Worm (Caenorhabditis elegans) whole organism, midembryonic: ENCODE measurements around the gene C02F5.2.

Source experiments
- cog-1 ChIP-seq: sonication (generic microtip); optimal IDR thresholded peaks from 2 replicates; lab custom pipeline; 2016; ENCODE audit warnings: missing genetic modification characterization, missing compliant biosample characterization
- flt-1 ChIP-seq: fragments of 200-800 bp; sonication (Bioruptor generic); IDR thresholded peaks from 2 replicates; pipeline ENCODE4 v1.3.6; 2022; ENCODE audit warnings: missing genetic modification characterization, missing compliant biosample characterization
- klf-2 ChIP-seq: fragments of 200-800 bp; sonication (Bioruptor generic); conservative IDR thresholded peaks from 2 replicates; pipeline ENCODE4 v1.3.6; 2022; ENCODE audit warnings: missing genetic modification reagents, missing genetic modification characterization, missing compliant biosample characterization
- ref-1 ChIP-seq: fragments of 200-800 bp; sonication (Bioruptor generic); conservative IDR thresholded peaks from 2 replicates; pipeline ENCODE4 v1.3.6; 2022; ENCODE audit warnings: missing genetic modification reagents, missing genetic modification characterization, missing compliant biosample characterization
- tab-1 ChIP-seq: fragments of 200-800 bp; sonication (Bioruptor generic); IDR thresholded peaks from 2 replicates; pipeline ENCODE4 v1.3.6; 2022; ENCODE audit warnings: missing genetic modification characterization, missing compliant biosample characterization
- ztf-23 ChIP-seq: fragments of 200-800 bp; sonication (Bioruptor generic); IDR thresholded peaks from 2 replicates; pipeline ENCODE4 v1.3.6; 2022; ENCODE audit warnings: missing genetic modification reagents, missing genetic modification characterization, missing compliant biosample characterization

DNA sequence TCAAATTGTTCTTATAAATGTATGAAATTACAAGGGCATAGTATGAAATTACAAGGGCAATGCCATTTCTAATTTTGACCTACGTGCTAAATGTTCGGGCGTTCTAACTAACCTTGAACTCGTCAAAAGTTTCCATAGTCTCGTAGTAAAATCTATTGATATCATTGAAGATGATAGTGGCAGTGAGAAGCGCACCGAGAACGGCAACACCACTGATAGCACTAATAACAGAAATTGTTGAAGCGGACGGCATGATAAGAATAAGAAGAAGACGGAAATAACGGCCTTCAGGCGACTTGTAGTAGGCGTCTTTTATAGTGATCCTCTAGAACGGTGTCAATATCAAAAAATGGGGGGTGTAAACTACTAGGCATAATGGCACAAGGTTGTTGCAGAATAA lies 14.0 kb downstream of the C02F5.2 start, which contains the start of gene col-91:
- TF ChIP-seq tab-1 (GFP tag; lab: Robert Waterston, UW) (no peak), ref-1 (GFP tag; lab: Robert Waterston, UW) (no peak), cog-1 (no peak), flt-1 (GFP tag; lab: Robert Waterston, UW) (no peak), ztf-23 (GFP tag; lab: Robert Waterston, UW) (no peak), klf-2 (no peak)
